Worm (Caenorhabditis elegans) whole organism, late embryonic: ENCODE results near the gene clec-143.

Experiments
- C08G9.2 ChIP-seq: sonication (generic microtip); optimal IDR thresholded peaks from 2 replicates; lab custom pipeline; 2016; ENCODE audit warnings: mild to moderate bottlenecking, missing genetic modification characterization, moderate library complexity, missing compliant biosample characterization
- F13H6.1 ChIP-seq: sonication (generic microtip); optimal IDR thresholded peaks from 2 replicates; lab custom pipeline; 2016; ENCODE audit warnings: missing genetic modification characterization, missing compliant biosample characterization
- ama-1 ChIP-seq: fragments of 150-350 bp; optimal IDR thresholded peaks from 2 replicates; lab custom pipeline; 2014
- fkh-6 ChIP-seq: sonication (generic microtip); optimal IDR thresholded peaks from 2 replicates; lab custom pipeline; 2016; ENCODE audit warnings: missing genetic modification characterization, missing compliant biosample characterization
- hlh-30 ChIP-seq: sonication (generic microtip); optimal IDR thresholded peaks from 2 replicates; lab custom pipeline; 2017; ENCODE audit warnings: antibody characterized with exemption, missing genetic modification characterization, missing compliant biosample characterization; ENCODE audit not compliant: insufficient read depth
- hlh-8 ChIP-seq: sonication (generic microtip); optimal IDR thresholded peaks from 2 replicates; lab custom pipeline; 2016; ENCODE audit warnings: missing genotype, missing genetic modification characterization, missing compliant biosample characterization
- pqm-1 ChIP-seq: sonication (generic microtip); optimal IDR thresholded peaks from 2 replicates; lab custom pipeline; 2016; ENCODE audit warnings: missing genetic modification characterization, missing compliant biosample characterization
- unc-86 ChIP-seq: sonication (generic microtip); optimal IDR thresholded peaks from 2 replicates; lab custom pipeline; 2016; ENCODE audit warnings: missing genetic modification characterization, missing compliant biosample characterization

DNA sequence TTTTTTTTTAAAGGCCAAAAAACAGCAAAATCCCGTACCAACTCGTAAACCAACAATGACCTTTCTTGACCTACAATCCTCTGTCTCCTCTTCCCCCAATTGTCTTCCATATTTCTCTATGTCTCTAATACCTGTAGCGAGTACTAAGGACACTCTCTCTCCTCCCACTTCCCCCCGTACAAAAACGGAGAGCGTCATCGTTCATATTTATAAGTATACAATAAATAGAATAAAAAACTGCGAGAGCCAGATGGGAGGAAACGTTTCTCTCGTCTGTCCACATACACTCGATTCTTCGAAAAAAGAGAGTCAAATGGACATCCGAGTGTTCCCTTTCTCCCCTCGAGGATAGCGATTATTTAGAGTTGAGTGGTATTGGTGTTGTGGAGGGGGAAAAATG lies 34.6 kb upstream of the clec-143 start:
- TF ChIP-seq pqm-1 (tag; lab: Kevin White, UChicago) (no peak), hlh-8 (tag; lab: Kevin White, UChicago) (no peak), F13H6.1 (tag; lab: Kevin White, UChicago) (no peak), hlh-30 (no peak), C08G9.2 (no peak), unc-86 (tag; lab: Kevin White, UChicago) (no peak), ama-1 (lab: Kevin White, UChicago) (no peak), fkh-6 (tag; lab: Kevin White, UChicago) (no peak)
